Worm (Caenorhabditis elegans) whole organism, early embryonic: ENCODE data around the gene C33H5.1.

Experiments
- F13C5.2 ChIP-seq: sonication (generic microtip); optimal IDR thresholded peaks from 2 replicates; lab custom pipeline; 2017; ENCODE audit warnings: mild to moderate bottlenecking, missing genetic modification characterization, inconsistent platforms, missing compliant biosample characterization
- ama-1 ChIP-seq: fragments of 150-350 bp; optimal IDR thresholded peaks from 2 replicates; lab custom pipeline; 2014
- ceh-13 ChIP-seq: fragments of 200-800 bp; sonication (Bioruptor generic); optimal IDR thresholded peaks from 2 replicates; lab custom pipeline; 2018; ENCODE audit warnings: mild to moderate bottlenecking, missing genetic modification characterization, missing compliant biosample characterization
- flt-1 ChIP-seq: fragments of 200-800 bp; sonication (Bioruptor generic); IDR thresholded peaks from 2 replicates; pipeline ENCODE4 v1.3.6; 2022; ENCODE audit warnings: missing genetic modification characterization, missing compliant biosample characterization

- TF ChIP-seq flt-1 (GFP tag; lab: Robert Waterston, UW) (no peak), F13C5.2 (tag; lab: Kevin White, UChicago) (no peak), ceh-13 (GFP tag; lab: Kevin White, UChicago) (no peak), ama-1 (lab: Kevin White, UChicago) (no peak)
Observed at ce11 chrIV:7822524-7822923, 13.8 kb downstream of the C33H5.1 start, which contains the start of gene T14A8.2.
